Fruit fly (Drosophila melanogaster): Measurements from ENCODE around the gene CG10375.

The CG10375 gene

dm6 chr3R:23803668-23804067 lies 36.2 kb downstream of the CG10375 start, which contains the start of gene CG34355 (continued):
- TF ChIP-seq CG13287 (GFP tag; IDR thresholded peaks at IDR 0.05; ENCODE audit: partially characterized antibody) (no peak), BEAF-32 (GFP tag; optimal IDR thresholded peaks at IDR 0.05) (no peak), CG6689 (GFP tag; IDR thresholded peaks at IDR 0.05) (no peak), luna (GFP tag; optimal IDR thresholded peaks at IDR 0.05) (no peak), az2 (GFP tag; optimal IDR thresholded peaks at IDR 0.05) (no peak), CG4854 (GFP tag; optimal IDR thresholded peaks at IDR 0.05) (no peak), CG42726 (GFP tag; IDR thresholded peaks at IDR 0.05; ENCODE audit: partially characterized antibody) (no peak), gem (tag; optimal IDR thresholded peaks at IDR 0.05) (no peak), Eip74EF (GFP tag; optimal IDR thresholded peaks at IDR 0.05) (no peak), klu (GFP tag; IDR thresholded peaks at IDR 0.05) (no peak), seq (GFP tag; IDR thresholded peaks at IDR 0.05) (peak; percentile 36; the same call in 1 of the 2 replicates), Doc2 (GFP tag; IDR thresholded peaks at IDR 0.05) (no peak), Xbp1 (GFP tag; optimal IDR thresholded peaks at IDR 0.05) (peak; percentile 32), HLH4C (GFP tag; IDR thresholded peaks at IDR 0.05; ENCODE audit: partially characterized antibody) (no peak), CG6813 (GFP tag; optimal IDR thresholded peaks at IDR 0.05) (peak; percentile 75), CG3847 (GFP tag; IDR thresholded peaks at IDR 0.05) (no peak), en (GFP tag; optimal IDR thresholded peaks at IDR 0.05) (no peak), Opbp (GFP tag; IDR thresholded peaks at IDR 0.05; ENCODE audit: partially characterized antibody) (no peak), CG30403 (GFP tag; optimal IDR thresholded peaks at IDR 0.05) (no peak), CG31441 (GFP tag; IDR thresholded peaks at IDR 0.05) (no peak), gsb (GFP tag; IDR thresholded peaks at IDR 0.05) (no peak), tio (GFP tag; optimal IDR thresholded peaks at IDR 0.05) (no peak), ind (GFP tag; optimal IDR thresholded peaks at IDR 0.05) (no peak), B-H2 (GFP tag; optimal IDR thresholded peaks at IDR 0.05) (no peak), Dip3 (GFP tag; optimal IDR thresholded peaks at IDR 0.05) (no peak), eyg (GFP tag; optimal IDR thresholded peaks at IDR 0.05) (no peak), CG6654 (GFP tag; optimal IDR thresholded peaks at IDR 0.05) (no peak), HmgZ (tag; optimal IDR thresholded peaks at IDR 0.05) (no peak), CoRest (tag; optimal IDR thresholded peaks at IDR 0.05) (no peak), CG2120 (GFP tag; optimal IDR thresholded peaks at IDR 0.05) (no peak), CG7556 (GFP tag; optimal IDR thresholded peaks at IDR 0.05) (no peak), Fer3 (tag; optimal IDR thresholded peaks at IDR 0.05) (no peak), CG11696 (GFP tag; IDR thresholded peaks at IDR 0.05) (peak; percentile 33; the same call in 1 of the 2 replicates), CG11247 (GFP tag; IDR thresholded peaks at IDR 0.05) (no peak), fru (optimal IDR thresholded peaks at IDR 0.05) (no peak), Hr3 (GFP tag; optimal IDR thresholded peaks at IDR 0.05) (no peak), run (tag; optimal IDR thresholded peaks at IDR 0.05) (no peak), CG17361 (GFP tag; IDR thresholded peaks at IDR 0.05) (no peak), Elba2 (GFP tag; optimal IDR thresholded peaks at IDR 0.05) (no peak), Pdp1 (GFP tag; optimal IDR thresholded peaks at IDR 0.05) (no peak), CG43689 (GFP tag; IDR thresholded peaks at IDR 0.05) (no peak), Myb (GFP tag; optimal IDR thresholded peaks at IDR 0.05) (no peak), hth (optimal IDR thresholded peaks at IDR 0.05) (no peak), CG10366 (GFP tag; IDR thresholded peaks at IDR 0.05) (no peak), odd (GFP tag; optimal IDR thresholded peaks at IDR 0.05) (peak; percentile 80), lmd (GFP tag; IDR thresholded peaks at IDR 0.05) (no peak), croc (GFP tag; conservative IDR thresholded peaks at IDR 0.05) (no peak), bcd (GFP tag; optimal IDR thresholded peaks at IDR 0.05) (no peak), CG7745 (tag; optimal IDR thresholded peaks at IDR 0.05) (no peak), CG1024 (GFP tag; IDR thresholded peaks at IDR 0.05) (no peak), peb (GFP tag; IDR thresholded peaks at IDR 0.05) (no peak), Lim3 (GFP tag; IDR thresholded peaks at IDR 0.05) (no peak), CG12659 (GFP tag; optimal IDR thresholded peaks at IDR 0.05) (no peak)

Measured in whole organism, embryonic.